Fruit fly (Drosophila melanogaster) whole organism, embryonic: ENCODE data around the gene Pisd.

Experiments used
- Ada2b ChIP-seq: fragments of 200-800 bp; sonication (Bioruptor generic); IDR thresholded peaks from 2 replicates; pipeline ENCODE4 v1.3.6; 2022; ENCODE audit warnings: missing biosample characterization, missing genetic modification characterization
- Atf3 ChIP-seq: fragments of 200-800 bp; sonication (Bioruptor generic); optimal IDR thresholded peaks from 3 replicates; lab custom pipeline; 2016; ENCODE audit warnings: missing biosample characterization, missing genetic modification characterization
- Awh ChIP-seq: fragments of 200-800 bp; sonication (Bioruptor generic); IDR thresholded peaks from 2 replicates; pipeline ENCODE4, ENCODE4 v1.3.6; 2022; ENCODE audit warnings: missing biosample characterization, missing genetic modification characterization
- C15 ChIP-seq: fragments of 200-800 bp; sonication (Bioruptor generic); IDR thresholded peaks from 3 replicates; pipeline ENCODE4 v1.3.6; 2022; ENCODE audit warnings: missing biosample characterization, missing genetic modification characterization
- CG10565 ChIP-seq: fragments of 200-800 bp; sonication (Bioruptor generic); optimal IDR thresholded peaks from 3 replicates; lab custom pipeline; 2016; ENCODE audit warnings: missing biosample characterization, mild to moderate bottlenecking, missing genetic modification characterization
- CG11695 ChIP-seq: fragments of 200-800 bp; sonication (Bioruptor generic); IDR thresholded peaks from 3 replicates; pipeline ENCODE4 v1.3.6; 2022; ENCODE audit warnings: missing biosample characterization, missing genetic modification characterization
- CG13287 ChIP-seq: fragments of 200-800 bp; sonication (Bioruptor generic); IDR thresholded peaks from 2 replicates; pipeline ENCODE4 v1.3.6; 2022; ENCODE audit warnings: missing biosample characterization, missing genetic modification characterization; ENCODE audit not compliant: partially characterized antibody
- CG15601 ChIP-seq: fragments of 200-800 bp; sonication (Bioruptor generic); optimal IDR thresholded peaks from 3 replicates; lab custom pipeline; 2019; ENCODE audit warnings: missing biosample characterization, mild to moderate bottlenecking, missing genetic modification characterization, moderate library complexity
- CG18011 ChIP-seq: fragments of 200-800 bp; sonication (Bioruptor generic); optimal IDR thresholded peaks from 2 replicates; lab custom pipeline; 2017; ENCODE audit warnings: missing biosample characterization, missing genetic modification characterization, mild to moderate bottlenecking, moderate library complexity, missing genotype
- CG2129 ChIP-seq: fragments of 200-800 bp; sonication (Bioruptor generic); IDR thresholded peaks from 2 replicates; pipeline ENCODE4 v1.3.6; 2022; ENCODE audit warnings: missing biosample characterization, missing genetic modification characterization; ENCODE audit not compliant: partially characterized antibody
- CG2678 ChIP-seq: fragments of 200-800 bp; sonication (Bioruptor generic); optimal IDR thresholded peaks from 3 replicates; lab custom pipeline; 2019; ENCODE audit warnings: missing biosample characterization, mild to moderate bottlenecking, missing genetic modification characterization, moderate library complexity
- CG3726 ChIP-seq: fragments of 200-800 bp; sonication (Bioruptor generic); IDR thresholded peaks from 3 replicates; pipeline ENCODE4, ENCODE4 v1.3.6; 2022; ENCODE audit warnings: missing biosample characterization, missing genetic modification characterization
- CG3995 ChIP-seq: fragments of 200-800 bp; sonication (Bioruptor generic); optimal IDR thresholded peaks from 3 replicates; lab custom pipeline; 2016; ENCODE audit warnings: missing biosample characterization, missing genetic modification characterization
- CG4328 ChIP-seq: fragments of 200-800 bp; sonication (Bioruptor generic); optimal IDR thresholded peaks from 3 replicates; lab custom pipeline; 2017; ENCODE audit warnings: missing biosample characterization, missing genetic modification reagents, missing genetic modification characterization
- CG6272 ChIP-seq: fragments of 200-800 bp; sonication (Bioruptor generic); IDR thresholded peaks from 2 replicates; pipeline ENCODE4 v1.3.6; 2022; ENCODE audit warnings: missing biosample characterization, missing genetic modification characterization
- CG8924 ChIP-seq: fragments of 200-800 bp; optimal IDR thresholded peaks from 3 replicates; lab custom pipeline; 2019; ENCODE audit warnings: missing biosample characterization, mild to moderate bottlenecking, missing genetic modification characterization, moderate library complexity
- D19B ChIP-seq: fragments of 200-800 bp; sonication (Bioruptor generic); optimal IDR thresholded peaks from 2 replicates; lab custom pipeline; 2017; ENCODE audit warnings: missing biosample characterization, mild to moderate bottlenecking, missing genetic modification characterization
- Dip2 ChIP-seq: fragments of 200-800 bp; sonication (Bioruptor generic); IDR thresholded peaks from 2 replicates; pipeline ENCODE4 v1.3.6; 2022; ENCODE audit warnings: missing biosample characterization, missing genetic modification characterization
- Dll ChIP-seq: fragments of 200-800 bp; sonication (Bioruptor generic); IDR thresholded peaks from 4 replicates; pipeline ENCODE4 v1.3.6; 2022; ENCODE audit warnings: missing biosample characterization, missing genetic modification characterization; ENCODE audit not compliant: partially characterized antibody
- Dp ChIP-seq: fragments of 200-800 bp; sonication (Bioruptor generic); optimal IDR thresholded peaks from 2 replicates; lab custom pipeline; 2018; ENCODE audit warnings: missing biosample characterization, mild to moderate bottlenecking, missing genetic modification characterization, moderate library complexity
- GATAe ChIP-seq: fragments of 200-800 bp; sonication (Bioruptor generic); conservative IDR thresholded peaks from 2 replicates; pipeline ENCODE4 v1.3.6; 2022; ENCODE audit warnings: missing biosample characterization, missing genetic modification characterization
- Gsc ChIP-seq: fragments of 200-800 bp; sonication (Bioruptor generic); IDR thresholded peaks from 2 replicates; pipeline ENCODE4 v1.3.6; 2022; ENCODE audit warnings: missing biosample characterization, missing genetic modification characterization
- HLH3B ChIP-seq: fragments of 200-800 bp; sonication (Bioruptor generic); IDR thresholded peaks from 2 replicates; pipeline ENCODE4 v1.3.6; 2022; ENCODE audit warnings: missing biosample characterization, missing genetic modification characterization
- Hmx ChIP-seq: fragments of 200-800 bp; sonication (Bioruptor generic); optimal IDR thresholded peaks from 2 replicates; lab custom pipeline; 2016; ENCODE audit warnings: missing biosample characterization, missing genetic modification characterization
- Mad ChIP-seq: fragments of 200-800 bp; sonication (Bioruptor generic); optimal IDR thresholded peaks from 2 replicates; lab custom pipeline; 2016; ENCODE audit warnings: missing biosample characterization, missing genetic modification characterization
- NC2α ChIP-seq: fragments of 200-800 bp; sonication (Bioruptor generic); optimal IDR thresholded peaks from 2 replicates; lab custom pipeline; 2016; ENCODE audit warnings: missing biosample characterization, missing genetic modification characterization
- NFAT ChIP-seq: fragments of 200-800 bp; sonication (Bioruptor generic); IDR thresholded peaks from 2 replicates; pipeline ENCODE4 v1.3.6; 2022; ENCODE audit warnings: missing biosample characterization, missing genetic modification characterization
- ash1 ChIP-seq: fragments of 200-800 bp; sonication (Bioruptor generic); optimal IDR thresholded peaks from 2 replicates; lab custom pipeline; 2018; ENCODE audit warnings: missing biosample characterization, mild to moderate bottlenecking, missing genetic modification characterization
- cad ChIP-seq: fragments of >200 bp; optimal IDR thresholded peaks from 2 replicates; lab custom pipeline; 2017; ENCODE audit warnings: missing biosample characterization, missing genetic modification characterization
- chn ChIP-seq: fragments of 200-800 bp; sonication (Bioruptor generic); optimal IDR thresholded peaks from 2 replicates; lab custom pipeline; 2016; ENCODE audit warnings: missing biosample characterization, missing genetic modification characterization
- fd96Cb ChIP-seq: fragments of 200-800 bp; sonication (Bioruptor generic); optimal IDR thresholded peaks from 2 replicates; lab custom pipeline; 2018; ENCODE audit warnings: missing biosample characterization, mild to moderate bottlenecking, missing genetic modification characterization, moderate library complexity
- ind ChIP-seq: fragments of 200-800 bp; sonication (Bioruptor generic); optimal IDR thresholded peaks from 3 replicates; lab custom pipeline; 2016; ENCODE audit warnings: missing biosample characterization, missing genetic modification characterization
- lola ChIP-seq, 3 experiments: fragments of >200 bp in 2 of 3; fragments of 200-800 bp in 1 of 3; sonication (Bioruptor generic) in 1 of 3; optimal IDR thresholded peaks; 2 replicates each; lab custom pipeline; 2017 to 2019; ENCODE audit warnings: missing biosample characterization in 3 of 3, missing genetic modification characterization in 3 of 3, mild to moderate bottlenecking in 1 of 3, moderate library complexity in 1 of 3
- mld ChIP-seq: fragments of 200-800 bp; sonication (Bioruptor generic); IDR thresholded peaks from 3 replicates; pipeline ENCODE4 v1.3.6; 2022; ENCODE audit warnings: missing biosample characterization, missing genetic modification characterization; ENCODE audit not compliant: partially characterized antibody
- nerfin-1 ChIP-seq: fragments of 200-800 bp; sonication (Bioruptor generic); optimal IDR thresholded peaks from 3 replicates; lab custom pipeline; 2019; ENCODE audit warnings: missing biosample characterization, mild to moderate bottlenecking, missing genetic modification characterization, moderate library complexity
- nmo ChIP-seq: fragments of 200-800 bp; sonication (Bioruptor generic); optimal IDR thresholded peaks from 2 replicates; lab custom pipeline; 2018; ENCODE audit warnings: missing biosample characterization, mild to moderate bottlenecking, missing genetic modification characterization, moderate library complexity
- psq ChIP-seq: fragments of 200-800 bp; sonication (Bioruptor generic); optimal IDR thresholded peaks from 2 replicates; lab custom pipeline; 2017; ENCODE audit warnings: missing biosample characterization, missing genetic modification characterization
- rib ChIP-seq: fragments of 200-800 bp; sonication (Bioruptor generic); IDR thresholded peaks from 2 replicates; pipeline ENCODE4 v1.3.6; 2022; ENCODE audit warnings: missing biosample characterization, missing genetic modification characterization
- row ChIP-seq: fragments of 200-800 bp; sonication (Bioruptor generic); IDR thresholded peaks from 3 replicates; pipeline ENCODE4 v1.3.6; 2022; ENCODE audit warnings: missing biosample characterization, missing genetic modification characterization
- run ChIP-seq: fragments of 200-800 bp; sonication (Bioruptor generic); optimal IDR thresholded peaks from 3 replicates; lab custom pipeline; 2018; ENCODE audit warnings: missing biosample characterization, mild to moderate bottlenecking, missing genetic modification characterization
- seq ChIP-seq: fragments of 200-800 bp; sonication (Bioruptor generic); IDR thresholded peaks from 2 replicates; pipeline ENCODE4 v1.3.6; 2022; ENCODE audit warnings: missing biosample characterization, missing genetic modification characterization
- slou ChIP-seq: fragments of 200-800 bp; sonication (Bioruptor generic); optimal IDR thresholded peaks from 3 replicates; lab custom pipeline; 2016; ENCODE audit warnings: missing biosample characterization, missing genetic modification characterization
- trem ChIP-seq: fragments of 200-800 bp; optimal IDR thresholded peaks from 3 replicates; lab custom pipeline; 2019; ENCODE audit warnings: missing biosample characterization, mild to moderate bottlenecking, missing genetic modification characterization, moderate library complexity
- trh ChIP-seq: fragments of 200-800 bp; sonication (Bioruptor generic); optimal IDR thresholded peaks from 2 replicates; lab custom pipeline; 2016; ENCODE audit warnings: missing biosample characterization, missing genetic modification characterization
- tx ChIP-seq: fragments of 200-800 bp; sonication (Bioruptor generic); optimal IDR thresholded peaks from 2 replicates; lab custom pipeline; 2016; ENCODE audit warnings: missing biosample characterization, missing genetic modification characterization
- unpg ChIP-seq: fragments of 200-800 bp; sonication (Bioruptor generic); optimal IDR thresholded peaks from 3 replicates; lab custom pipeline; 2018; ENCODE audit warnings: missing biosample characterization, mild to moderate bottlenecking, missing genetic modification characterization, moderate library complexity
- zen ChIP-seq: fragments of 200-800 bp; sonication (Bioruptor generic); optimal IDR thresholded peaks from 3 replicates; lab custom pipeline; 2018; ENCODE audit warnings: missing biosample characterization, mild to moderate bottlenecking, missing genetic modification characterization, moderate library complexity
- zf30C ChIP-seq: fragments of 200-800 bp; sonication (Bioruptor generic); optimal IDR thresholded peaks from 3 replicates; lab custom pipeline; 2018; ENCODE audit warnings: missing biosample characterization, mild to moderate bottlenecking, missing genetic modification characterization
- zfh2 ChIP-seq: fragments of 200-800 bp; sonication (Bioruptor generic); optimal IDR thresholded peaks from 2 replicates; lab custom pipeline; 2016; ENCODE audit warnings: missing biosample characterization, missing genetic modification characterization

The Pisd gene

DNA sequence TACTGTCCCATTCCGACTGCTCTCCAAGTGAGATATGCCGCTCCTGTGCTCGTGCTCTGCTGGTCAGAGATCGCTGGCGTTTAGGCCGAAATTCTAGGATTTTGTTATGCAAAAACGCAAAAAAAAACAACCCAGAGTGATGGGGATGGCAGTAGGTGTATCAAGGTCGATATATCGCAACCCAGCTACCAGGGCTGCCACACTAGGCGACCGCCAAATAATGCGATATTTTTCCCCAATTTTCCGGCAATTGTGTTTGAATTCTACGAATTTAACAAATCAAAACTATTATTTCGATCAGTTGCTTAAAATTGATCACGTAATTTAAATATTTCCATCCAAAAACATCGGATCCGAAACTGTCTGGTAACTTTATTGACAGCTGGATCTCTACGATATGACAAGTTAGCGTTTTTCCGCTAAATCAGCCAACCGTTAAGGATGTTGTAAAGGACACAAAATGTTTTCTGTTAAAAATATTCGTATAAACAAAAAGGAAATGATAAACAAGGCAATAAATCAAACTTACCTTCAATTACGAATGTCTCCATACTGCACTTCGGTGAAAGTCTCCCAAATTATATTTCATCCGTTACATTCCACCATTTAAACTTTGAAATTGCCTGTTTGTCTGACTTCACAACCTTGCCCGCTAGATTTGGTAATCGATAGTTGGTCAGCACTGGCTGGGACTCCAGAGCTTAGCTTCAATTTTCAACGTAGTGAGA is 12.9 kb upstream of the Pisd start, which contains the start of gene spas (continued):
- peak; percentile 31 for TF ChIP-seq CG3995 (GFP tag; lab: Kevin White, UChicago)
- TF ChIP-seq chn (GFP tag; lab: Kevin White, UChicago): peak; percentile 80
- peak; percentile 13 for TF ChIP-seq NC2α (GFP tag; lab: Kevin White, UChicago)
- peak; percentile 90 for TF ChIP-seq CG13287 (GFP tag; lab: Robert Waterston, UW)
- no peak for TF ChIP-seq seq
- TF ChIP-seq row (GFP tag; lab: Robert Waterston, UW): peak; percentile 93
- TF ChIP-seq zen (tag; lab: Kevin White, UChicago): peak; percentile 59
- TF ChIP-seq ind (GFP tag; lab: Kevin White, UChicago): peak; percentile 75
- peak; percentile 53 for TF ChIP-seq nerfin-1
- peak; percentile 63 for TF ChIP-seq CG2678 (tag; lab: Kevin White, UChicago)
- peak; percentile 49; the same call in 1 of the 2 replicates for TF ChIP-seq Gsc (GFP tag; lab: Robert Waterston, UW)
- TF ChIP-seq zfh2 (GFP tag; lab: Kevin White, UChicago): peak; percentile 82
- TF ChIP-seq unpg (GFP tag; lab: Kevin White, UChicago): peak; percentile 59
- TF ChIP-seq GATAe (GFP tag; lab: Robert Waterston, UW): no peak
- TF ChIP-seq trh: no peak
- peak; percentile 20 for TF ChIP-seq CG4328 (GFP tag; lab: Kevin White, UChicago)
- peak; percentile 80 for TF ChIP-seq NFAT (GFP tag; lab: Robert Waterston, UW)
- peak; percentile 31 for TF ChIP-seq Dp (GFP tag; lab: Kevin White, UChicago)
- peak; percentile 33 for TF ChIP-seq psq (GFP tag; lab: Kevin White, UChicago)
- no peak for TF ChIP-seq zf30C (GFP tag; lab: Kevin White, UChicago)
- peak; percentile 7 for TF ChIP-seq D19B (GFP tag; lab: Kevin White, UChicago)
- TF ChIP-seq Hmx (GFP tag; lab: Kevin White, UChicago): no peak
- peak; percentile 77 for TF ChIP-seq Atf3 (GFP tag; lab: Kevin White, UChicago)
- TF ChIP-seq CG3726 (GFP tag; lab: Robert Waterston, UW): peak; percentile 33; the same call in 2 of the 3 replicates
- 0 out of 3 replicates have a peak, but pooled peaks have one; percentile 18 for TF ChIP-seq CG11695 (GFP tag; lab: Robert Waterston, UW)
- TF ChIP-seq nmo (GFP tag; lab: Kevin White, UChicago): peak; percentile 87
- peak in 1 of 3 experiments; percentile 70 for TF ChIP-seq lola (GFP tag; optimal IDR thresholded peaks at IDR 0.05; lab: Kevin White, UChicago)
- no peak for TF ChIP-seq cad (GFP tag; lab: Kevin White, UChicago)
- TF ChIP-seq Awh (GFP tag; lab: Robert Waterston, UW): 0 out of 2 replicates have a peak, but pooled peaks have one; percentile 25
- TF ChIP-seq Ada2b (GFP tag; lab: Robert Waterston, UW): peak; percentile 41; the same call in 1 of the 2 replicates
- TF ChIP-seq rib (GFP tag; lab: Robert Waterston, UW): peak; percentile 79
- peak; percentile 25 for TF ChIP-seq CG18011 (GFP tag; lab: Kevin White, UChicago)
- TF ChIP-seq Mad (GFP tag; lab: Kevin White, UChicago): peak; percentile 74
- TF ChIP-seq CG10565: no peak
- no peak for TF ChIP-seq ash1
- TF ChIP-seq mld (GFP tag; lab: Robert Waterston, UW): peak; percentile 76
- peak; percentile 84 for TF ChIP-seq trem
- TF ChIP-seq CG15601 (tag; lab: Kevin White, UChicago): peak; percentile 29
- peak; percentile 66 for TF ChIP-seq fd96Cb (tag; lab: Kevin White, UChicago)
- peak; percentile 62 for TF ChIP-seq HLH3B
- peak; percentile 96 for TF ChIP-seq Dll (GFP tag; lab: Robert Waterston, UW)
- TF ChIP-seq CG8924 (tag; lab: Kevin White, UChicago): peak; percentile 46
- peak; percentile 83 for TF ChIP-seq tx (GFP tag; lab: Kevin White, UChicago)
- no peak for TF ChIP-seq run
- peak; percentile 88 for TF ChIP-seq CG2129 (GFP tag; lab: Robert Waterston, UW)
- TF ChIP-seq slou (GFP tag; lab: Kevin White, UChicago): no peak
- TF ChIP-seq CG6272 (GFP tag; lab: Robert Waterston, UW): peak; percentile 87
- TF ChIP-seq C15 (GFP tag; lab: Robert Waterston, UW): 0 out of 3 replicates have a peak, but pooled peaks have one; percentile 37
- TF ChIP-seq Dip2 (GFP tag; lab: Robert Waterston, UW): peak; percentile 14; the same call in 1 of the 2 replicates
